Worm (Caenorhabditis elegans) whole organism, L4/young adult: ENCODE results near the gene F58G1.7.

Experiments used
- W03F9.2 ChIP-seq: fragments of 150-350 bp; optimal IDR thresholded peaks from 2 replicates; lab custom pipeline; 2014; ENCODE audit warnings: missing biosample characterization, missing genetic modification characterization
- dao-5 ChIP-seq: sonication (generic microtip); optimal IDR thresholded peaks from 2 replicates; lab custom pipeline; 2016; ENCODE audit warnings: missing genotype, missing genetic modification characterization, moderate library complexity, missing compliant biosample characterization
- him-1 ChIP-seq: sonication (generic microtip); optimal IDR thresholded peaks from 2 replicates; lab custom pipeline; 2016; ENCODE audit warnings: missing genotype, missing genetic modification reagents, missing genetic modification characterization, missing compliant biosample characterization

- TF ChIP-seq W03F9.2 (tag; lab: Kevin White, UChicago) (no peak), him-1 (tag; lab: Kevin White, UChicago) (no peak), dao-5 (tag; lab: Kevin White, UChicago) (no peak)
Observed at ce11 chrII:12928241-12928640, 19.8 kb downstream of the F58G1.7 start, which contains the start of gene F58G1.3.
